Fruit fly (Drosophila melanogaster) whole organism, embryonic: Measurements from ENCODE around the gene tho2.

Experiments
- Atf6 ChIP-seq: fragments of 200-800 bp; sonication (Bioruptor generic); IDR thresholded peaks from 2 replicates; pipeline ENCODE4 v1.3.6; 2022; ENCODE audit warnings: missing biosample characterization, missing genetic modification characterization
- B-H2 ChIP-seq: fragments of 200-800 bp; sonication (Bioruptor generic); optimal IDR thresholded peaks from 2 replicates; lab custom pipeline; 2018; ENCODE audit warnings: missing biosample characterization, mild to moderate bottlenecking, missing genetic modification characterization
- CG10209 ChIP-seq: fragments of 200-800 bp; sonication (Bioruptor generic); optimal IDR thresholded peaks from 3 replicates; lab custom pipeline; 2017; ENCODE audit warnings: missing biosample characterization, mild to moderate bottlenecking, missing genetic modification characterization, missing genetic modification reagents
- CG10462 ChIP-seq: fragments of 200-800 bp; sonication (Bioruptor generic); optimal IDR thresholded peaks from 2 replicates; lab custom pipeline; 2016; ENCODE audit warnings: missing biosample characterization, missing genetic modification characterization
- CG10979 ChIP-seq: fragments of 200-800 bp; sonication (Bioruptor generic); optimal IDR thresholded peaks from 2 replicates; lab custom pipeline; 2018; ENCODE audit warnings: missing biosample characterization, mild to moderate bottlenecking, missing genetic modification characterization, moderate library complexity
- CG12391 ChIP-seq: fragments of 200-800 bp; sonication (Bioruptor generic); optimal IDR thresholded peaks from 3 replicates; lab custom pipeline; 2018; ENCODE audit warnings: missing biosample characterization, mild to moderate bottlenecking, missing genetic modification characterization, moderate library complexity
- CG13123 ChIP-seq: fragments of 200-800 bp; sonication (Bioruptor generic); optimal IDR thresholded peaks from 2 replicates; lab custom pipeline; 2016; ENCODE audit warnings: missing biosample characterization, missing genetic modification characterization
- CG17186 ChIP-seq: fragments of 200-800 bp; sonication (Bioruptor generic); optimal IDR thresholded peaks from 3 replicates; lab custom pipeline; 2017; ENCODE audit warnings: missing biosample characterization, missing genetic modification reagents, missing genetic modification characterization
- CG17359 ChIP-seq: fragments of 200-800 bp; sonication (Bioruptor generic); optimal IDR thresholded peaks from 3 replicates; lab custom pipeline; 2018; ENCODE audit warnings: missing biosample characterization, mild to moderate bottlenecking, missing genetic modification characterization, moderate library complexity
- CG2199 ChIP-seq: fragments of 200-800 bp; sonication (Bioruptor generic); IDR thresholded peaks from 3 replicates; pipeline ENCODE4 v1.3.6; 2022; ENCODE audit warnings: missing biosample characterization, missing genetic modification characterization
- CG2712 ChIP-seq: fragments of 200-800 bp; optimal IDR thresholded peaks from 3 replicates; lab custom pipeline; 2019; ENCODE audit warnings: missing biosample characterization, mild to moderate bottlenecking, missing genetic modification characterization, moderate library complexity
- CG30020 ChIP-seq: fragments of 200-800 bp; optimal IDR thresholded peaks from 2 replicates; lab custom pipeline; 2019; ENCODE audit warnings: missing biosample characterization, mild to moderate bottlenecking, missing genetic modification characterization, moderate library complexity
- CG3163 ChIP-seq: fragments of 200-800 bp; sonication (Bioruptor generic); optimal IDR thresholded peaks from 3 replicates; lab custom pipeline; 2016; ENCODE audit warnings: missing biosample characterization, missing genetic modification characterization
- CG32532 ChIP-seq: fragments of 200-800 bp; sonication (Bioruptor generic); IDR thresholded peaks from 2 replicates; pipeline ENCODE4 v1.3.6; 2022; ENCODE audit warnings: missing biosample characterization, missing genetic modification characterization
- CrebB ChIP-seq: fragments of 200-800 bp; sonication (Bioruptor generic); optimal IDR thresholded peaks from 3 replicates; lab custom pipeline; 2018; ENCODE audit warnings: missing biosample characterization, mild to moderate bottlenecking, missing genetic modification characterization
- Dfd ChIP-seq, 2 experiments: fragments of >200 bp; optimal IDR thresholded peaks; 2 replicates each; lab custom pipeline; 2017; ENCODE audit warnings: missing biosample characterization in 2 of 2, missing genetic modification characterization in 2 of 2
- Dip2 ChIP-seq: fragments of 200-800 bp; sonication (Bioruptor generic); IDR thresholded peaks from 2 replicates; pipeline ENCODE4 v1.3.6; 2022; ENCODE audit warnings: missing biosample characterization, missing genetic modification characterization
- Drgx ChIP-seq: fragments of 200-800 bp; sonication (Bioruptor generic); IDR thresholded peaks from 2 replicates; pipeline ENCODE4 v1.3.6; 2022; ENCODE audit warnings: missing biosample characterization, missing genetic modification characterization
- ERR ChIP-seq: fragments of 200-800 bp; sonication (Bioruptor generic); optimal IDR thresholded peaks from 2 replicates; lab custom pipeline; 2016; ENCODE audit warnings: missing biosample characterization, missing genetic modification characterization
- Ets65A ChIP-seq: fragments of 200-800 bp; sonication (Bioruptor generic); peaks from one replicate; lab custom pipeline; 2016; ENCODE audit warnings: missing biosample characterization, missing genetic modification characterization
- Ets97D ChIP-seq: fragments of 200-800 bp; sonication (Bioruptor generic); optimal IDR thresholded peaks from 3 replicates; lab custom pipeline; 2016; ENCODE audit warnings: missing biosample characterization, missing genetic modification characterization
- Mes4 ChIP-seq: fragments of 200-800 bp; sonication (Bioruptor generic); optimal IDR thresholded peaks from 2 replicates; lab custom pipeline; 2016; ENCODE audit warnings: missing biosample characterization, missing genetic modification characterization
- NK7.1 ChIP-seq: fragments of 200-800 bp; sonication (Bioruptor generic); optimal IDR thresholded peaks from 3 replicates; lab custom pipeline; 2016; ENCODE audit warnings: missing biosample characterization, missing genetic modification characterization
- Sin3A ChIP-seq: fragments of >200 bp; optimal IDR thresholded peaks from 2 replicates; lab custom pipeline; 2018
- Sry-δ ChIP-seq: fragments of 200-800 bp; sonication (Bioruptor generic); optimal IDR thresholded peaks from 2 replicates; lab custom pipeline; 2016; ENCODE audit warnings: missing biosample characterization, missing genetic modification characterization
- bbx ChIP-seq: fragments of 200-800 bp; sonication (Bioruptor generic); IDR thresholded peaks from 2 replicates; pipeline ENCODE4 v1.3.6; 2022; ENCODE audit warnings: missing biosample characterization, missing genetic modification characterization; ENCODE audit not compliant: partially characterized antibody
- dati ChIP-seq: fragments of 200-800 bp; sonication (Bioruptor generic); IDR thresholded peaks from 2 replicates; pipeline ENCODE4 v1.3.6; 2022; ENCODE audit warnings: missing biosample characterization, missing genetic modification characterization
- emc ChIP-seq: fragments of 200-800 bp; sonication (Bioruptor generic); optimal IDR thresholded peaks from 2 replicates; lab custom pipeline; 2016; ENCODE audit warnings: missing biosample characterization, missing genetic modification characterization
- ewg ChIP-seq: fragments of 200-800 bp; sonication (Bioruptor generic); optimal IDR thresholded peaks from 3 replicates; lab custom pipeline; 2017; ENCODE audit warnings: mild to moderate bottlenecking, missing biosample characterization, missing genetic modification reagents, missing genetic modification characterization
- h ChIP-seq: fragments of >200 bp; optimal IDR thresholded peaks from 2 replicates; lab custom pipeline; 2017
- ham ChIP-seq: fragments of 200-800 bp; sonication (Bioruptor generic); IDR thresholded peaks from 2 replicates; pipeline ENCODE4 v1.3.6; 2022; ENCODE audit warnings: missing biosample characterization, missing genetic modification characterization
- her ChIP-seq: fragments of 200-800 bp; sonication (Bioruptor generic); optimal IDR thresholded peaks from 2 replicates; lab custom pipeline; 2016; ENCODE audit warnings: missing biosample characterization, missing genetic modification characterization
- jigr1 ChIP-seq: fragments of 200-800 bp; sonication (Bioruptor generic); IDR thresholded peaks from 3 replicates; pipeline ENCODE4 v1.3.6; 2022; ENCODE audit warnings: missing biosample characterization, missing genetic modification characterization
- jumu ChIP-seq: fragments of 200-800 bp; sonication (Bioruptor generic); optimal IDR thresholded peaks from 3 replicates; lab custom pipeline; 2016; ENCODE audit warnings: missing biosample characterization, missing genetic modification characterization
- kah ChIP-seq: fragments of 200-800 bp; sonication (Bioruptor generic); optimal IDR thresholded peaks from 2 replicates; lab custom pipeline; 2018; ENCODE audit warnings: missing biosample characterization, mild to moderate bottlenecking, missing genetic modification characterization
- lola ChIP-seq, 3 experiments: fragments of >200 bp in 2 of 3; fragments of 200-800 bp in 1 of 3; sonication (Bioruptor generic) in 1 of 3; optimal IDR thresholded peaks; 2 replicates each; lab custom pipeline; 2017 to 2019; ENCODE audit warnings: missing biosample characterization in 3 of 3, missing genetic modification characterization in 3 of 3, mild to moderate bottlenecking in 1 of 3, moderate library complexity in 1 of 3
- nerfin-2 ChIP-seq: fragments of 200-800 bp; sonication (Bioruptor generic); IDR thresholded peaks from 2 replicates; pipeline ENCODE4 v1.3.6; 2022; ENCODE audit warnings: missing biosample characterization, missing genetic modification characterization; ENCODE audit not compliant: partially characterized antibody
- pfk ChIP-seq: fragments of 200-800 bp; sonication (Bioruptor generic); optimal IDR thresholded peaks from 2 replicates; lab custom pipeline; 2018; ENCODE audit warnings: missing biosample characterization, mild to moderate bottlenecking, missing genetic modification characterization, moderate library complexity
- pros ChIP-seq: fragments of 200-800 bp; sonication (Bioruptor generic); optimal IDR thresholded peaks from 3 replicates; lab custom pipeline; 2019; ENCODE audit warnings: missing biosample characterization, mild to moderate bottlenecking, missing genetic modification characterization, moderate library complexity
- row ChIP-seq: fragments of 200-800 bp; sonication (Bioruptor generic); IDR thresholded peaks from 3 replicates; pipeline ENCODE4 v1.3.6; 2022; ENCODE audit warnings: missing biosample characterization, missing genetic modification characterization
- scrt ChIP-seq: fragments of 200-800 bp; sonication (Bioruptor generic); optimal IDR thresholded peaks from 2 replicates; lab custom pipeline; 2018; ENCODE audit warnings: missing biosample characterization, mild to moderate bottlenecking, missing genetic modification characterization, moderate library complexity
- sim ChIP-seq: fragments of 200-800 bp; sonication (Bioruptor generic); IDR thresholded peaks from 2 replicates; pipeline ENCODE4 v1.3.6; 2022; ENCODE audit warnings: missing biosample characterization, missing genetic modification characterization
- sna ChIP-seq: fragments of 200-800 bp; sonication (Bioruptor generic); IDR thresholded peaks from 2 replicates; pipeline ENCODE4 v1.3.6; 2022; ENCODE audit warnings: missing biosample characterization, missing genetic modification characterization; ENCODE audit not compliant: partially characterized antibody
- sob ChIP-seq: fragments of 200-800 bp; sonication (Bioruptor generic); IDR thresholded peaks from 2 replicates; pipeline ENCODE4 v1.3.6; 2022; ENCODE audit warnings: missing biosample characterization, missing genetic modification characterization
- sqz ChIP-seq: fragments of 200-800 bp; sonication (Bioruptor generic); optimal IDR thresholded peaks from 3 replicates; lab custom pipeline; 2018; ENCODE audit warnings: missing biosample characterization, mild to moderate bottlenecking, missing genetic modification characterization
- sr ChIP-seq: fragments of 200-800 bp; sonication (Bioruptor generic); IDR thresholded peaks from 3 replicates; pipeline ENCODE4 v1.3.6; 2022; ENCODE audit warnings: missing biosample characterization, missing genetic modification characterization
- twi ChIP-seq: fragments of 200-800 bp; optimal IDR thresholded peaks from 2 replicates; lab custom pipeline; 2019; ENCODE audit warnings: missing biosample characterization, mild to moderate bottlenecking, missing genetic modification characterization, moderate library complexity
- usp ChIP-seq: fragments of >200 bp; optimal IDR thresholded peaks from 2 replicates; lab custom pipeline; 2017; ENCODE audit warnings: missing biosample characterization, missing genetic modification characterization
- vvl ChIP-seq: fragments of 200-800 bp; sonication (Bioruptor generic); IDR thresholded peaks from 2 replicates; pipeline ENCODE4 v1.3.6; 2022; ENCODE audit warnings: missing biosample characterization, missing genetic modification characterization

Gene tho2

DNA sequence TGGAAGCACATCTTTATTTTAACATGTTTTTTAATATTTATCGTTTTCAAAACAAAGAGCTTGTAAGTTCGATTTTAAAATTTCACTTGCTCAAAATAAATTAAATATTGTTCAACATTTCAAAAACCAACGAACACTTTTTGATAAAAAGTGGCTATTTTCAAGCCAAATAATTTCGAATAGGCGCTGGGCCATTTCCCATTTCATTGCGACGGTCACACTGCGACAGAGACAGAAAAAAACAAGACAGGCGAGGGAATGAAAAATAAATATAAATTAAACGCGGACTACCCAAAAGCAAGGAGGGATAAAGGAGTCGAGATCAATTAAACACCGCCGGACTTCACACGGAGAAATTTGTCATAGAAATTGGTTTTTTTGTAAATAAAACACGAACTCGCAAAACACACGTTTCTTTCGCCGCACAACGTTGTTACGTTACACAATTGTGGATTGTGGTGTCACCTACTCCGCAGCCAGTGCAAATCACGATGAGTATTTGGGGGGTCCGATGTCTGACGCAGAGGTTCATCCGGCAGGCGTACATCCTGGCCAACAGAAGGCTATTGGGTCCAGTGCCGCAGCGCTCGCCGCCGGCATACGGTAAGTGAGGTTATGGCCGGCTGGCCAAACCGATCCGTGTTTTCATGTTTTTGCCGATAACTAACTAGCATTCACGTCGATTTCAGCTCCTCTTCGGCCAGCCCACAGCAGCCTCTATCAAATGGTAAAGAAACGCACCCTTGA lies 6.7 kb upstream of the tho2 start, which contains the start of gene AIF (continued):
- 0 out of 2 replicates have a peak, but pooled peaks have one; percentile 36 for TF ChIP-seq vvl (GFP tag; lab: Robert Waterston, UW)
- peak; percentile 54 for TF ChIP-seq CG30020
- TF ChIP-seq Drgx (GFP tag; lab: Robert Waterston, UW), result no peak
- TF ChIP-seq nerfin-2 (GFP tag; lab: Robert Waterston, UW), result 0 out of 2 replicates have a peak, but pooled peaks have one; percentile 9
- 0 out of 2 replicates have a peak, but pooled peaks have one; percentile 18 for TF ChIP-seq sim (GFP tag; lab: Robert Waterston, UW)
- peak; percentile 67 for TF ChIP-seq Sin3A (lab: Kevin White, UChicago)
- TF ChIP-seq row (GFP tag; lab: Robert Waterston, UW), result peak; percentile 73
- TF ChIP-seq CG3163, result no peak

DNA sequence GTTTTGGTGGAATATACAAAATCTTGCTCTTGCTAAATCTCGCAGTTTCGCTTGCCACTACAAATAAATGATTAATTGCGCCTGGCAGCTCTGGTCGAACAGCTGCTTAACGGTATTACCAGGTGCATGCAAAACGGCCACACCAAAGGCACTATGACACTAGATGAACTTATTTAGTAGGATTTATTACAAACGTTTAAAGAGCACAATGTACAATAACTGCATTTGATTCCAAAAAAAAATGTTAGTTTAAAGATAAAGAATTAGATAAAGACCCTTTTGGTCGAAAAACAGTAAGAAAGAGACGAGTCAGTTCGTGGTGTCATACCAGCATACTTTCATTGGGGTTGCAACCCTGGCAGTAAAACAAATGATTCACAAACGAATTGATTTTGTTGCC lies 2.2 kb upstream of the tho2 start, which contains the start of the genes CG11723 and Tbcd:
TSS of gene CG11723 (minus strand) at position 68 of the 400 bp plus-strand sequence.
TSS of gene Tbcd (plus strand) at position 311 of the 400 bp plus-strand sequence.
- TF ChIP-seq CG10979 (tag; lab: Kevin White, UChicago), result peak; percentile 82
- peak; percentile 79 for TF ChIP-seq Mes4 (GFP tag; lab: Kevin White, UChicago)
- peak; percentile 51 for TF ChIP-seq sqz (GFP tag; lab: Kevin White, UChicago)
- TF ChIP-seq CG17186, result peak; percentile 63
- TF ChIP-seq pfk, result peak; percentile 63
- peak; percentile 53 for TF ChIP-seq Sry-δ (GFP tag; lab: Kevin White, UChicago)
- peak; percentile 81 for TF ChIP-seq twi (tag; lab: Kevin White, UChicago)
- peak; percentile 75 for TF ChIP-seq Ets97D (GFP tag; lab: Kevin White, UChicago)
- TF ChIP-seq CG2199 (GFP tag; lab: Robert Waterston, UW), result peak; percentile 87; the same call in 2 of the 3 replicates
- no peak for TF ChIP-seq pros (GFP tag; lab: Kevin White, UChicago)
- TF ChIP-seq sob (GFP tag; lab: Robert Waterston, UW), result peak; percentile 92
- peak; percentile 93 for TF ChIP-seq CG32532 (GFP tag; lab: Robert Waterston, UW)
- TF ChIP-seq Atf6 (GFP tag; lab: Robert Waterston, UW), result peak; percentile 94
- peak; percentile 78; the same call in 2 of the 3 replicates for TF ChIP-seq jigr1 (GFP tag; lab: Robert Waterston, UW)
- TF ChIP-seq NK7.1 (GFP tag; lab: Kevin White, UChicago), result peak; percentile 80
- peak; percentile 50; the same call in 1 of the 2 replicates for TF ChIP-seq sna (GFP tag; lab: Robert Waterston, UW)
- TF ChIP-seq ewg (GFP tag; lab: Kevin White, UChicago), result no peak
- peak; percentile 67 for TF ChIP-seq CG10462 (GFP tag; lab: Kevin White, UChicago)
- TF ChIP-seq jumu, result peak; percentile 84
- peak; percentile 63; the same call in 1 of the 2 replicates for TF ChIP-seq ham (GFP tag; lab: Robert Waterston, UW)
- TF ChIP-seq ERR (GFP tag; lab: Kevin White, UChicago), result peak; percentile 71
- peak; percentile 75 for TF ChIP-seq dati (GFP tag; lab: Robert Waterston, UW)
- TF ChIP-seq CG12391 (tag; lab: Kevin White, UChicago), result peak; percentile 92
- peak; percentile 97 for TF ChIP-seq Ets65A (GFP tag; lab: Kevin White, UChicago)
- TF ChIP-seq CrebB (tag; lab: Kevin White, UChicago), result peak; percentile 86
- TF ChIP-seq CG13123 (GFP tag; lab: Kevin White, UChicago), result peak; percentile 76
- TF ChIP-seq CG10209 (GFP tag; lab: Kevin White, UChicago), result no peak
- no peak for TF ChIP-seq h (lab: Kevin White, UChicago)
- TF ChIP-seq B-H2 (GFP tag; lab: Kevin White, UChicago), result no peak
- peak; percentile 42; the same call in 1 of the 2 replicates for TF ChIP-seq Dip2 (GFP tag; lab: Robert Waterston, UW)
- peak; percentile 55 for TF ChIP-seq emc (GFP tag; lab: Kevin White, UChicago)
- no peak for TF ChIP-seq CG17359 (tag; lab: Kevin White, UChicago)
- peak; percentile 91 for TF ChIP-seq CG2712
- TF ChIP-seq her, result peak; percentile 89
- peak; percentile 66; the same call in 2 of the 3 replicates for TF ChIP-seq sr
- TF ChIP-seq usp, result no peak
- TF ChIP-seq kah (GFP tag; lab: Kevin White, UChicago), result peak; percentile 30
- no peak for TF ChIP-seq Dfd (GFP tag; optimal IDR thresholded peaks at IDR 0.05; lab: Kevin White, UChicago)
- peak in 1 of 3 experiments; percentile 85 for TF ChIP-seq lola (GFP tag; optimal IDR thresholded peaks at IDR 0.05; lab: Kevin White, UChicago)
- TF ChIP-seq bbx (GFP tag; lab: Robert Waterston, UW), result 0 out of 2 replicates have a peak, but pooled peaks have one; percentile 27
- TF ChIP-seq scrt (GFP tag; lab: Kevin White, UChicago), result no peak
